Worm (Caenorhabditis elegans): ENCODE data around the gene ugt-18.

ce11 chrV:12792752-12793151, 27.3 kb upstream of the ugt-18 start, which contains the start of gene ugt-5:
- no peak for TF ChIP-seq gei-8 (GFP tag; optimal IDR thresholded peaks at IDR 0.05)
- TF ChIP-seq lin-13 (GFP tag; optimal IDR thresholded peaks at IDR 0.05), result no peak
- TF ChIP-seq lsy-2 (tag; optimal IDR thresholded peaks at IDR 0.05), result no peak
- TF ChIP-seq tra-1 (GFP tag; IDR thresholded peaks at IDR 0.05), result no peak
- TF ChIP-seq fos-1 (tag; optimal IDR thresholded peaks at IDR 0.05), result no peak
- no peak for TF ChIP-seq ceh-82 (tag; optimal IDR thresholded peaks at IDR 0.05)
- no peak for TF ChIP-seq nhr-11 (tag; optimal IDR thresholded peaks at IDR 0.05)
- TF ChIP-seq R02D3.7 (tag; optimal IDR thresholded peaks at IDR 0.05), result no peak
- no peak for TF ChIP-seq nhr-25 (tag; optimal IDR thresholded peaks at IDR 0.05; ENCODE audit: borderline replicate concordance, insufficient read depth)
- no peak for TF ChIP-seq snpc-4 (tag; optimal IDR thresholded peaks at IDR 0.05)

All from whole organism, L4 larva.